Fruit fly (Drosophila melanogaster): Measurements from ENCODE around the gene Sarm.
A peak's percentile ranks its signal among the peaks of the same experiment; 100 is the strongest.

Sarm gene

DNA sequence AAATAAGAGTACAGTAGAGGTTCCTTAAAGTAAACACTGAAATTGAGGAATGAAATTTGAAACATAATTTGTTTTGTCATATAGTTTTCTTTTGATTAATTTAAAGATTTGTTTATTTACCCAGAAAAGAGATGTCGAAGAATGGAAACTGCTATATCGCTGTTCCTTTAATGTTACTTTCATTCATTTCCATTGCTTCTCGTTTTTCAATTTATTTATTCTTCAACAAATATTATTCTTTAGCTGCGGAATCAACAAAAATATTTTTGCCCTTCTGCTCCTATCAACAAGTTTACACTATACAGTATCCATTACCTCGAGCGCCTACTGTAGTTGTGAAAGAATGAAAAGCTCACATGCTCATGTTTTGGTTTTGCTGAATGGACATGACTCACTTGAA lies 12.5 kb downstream of the Sarm start:
- TF ChIP-seq CG4496 (GFP tag; IDR thresholded peaks at IDR 0.05) (0 out of 3 replicates have a peak, but pooled peaks have one; percentile 27), CG15710 (tag; optimal IDR thresholded peaks at IDR 0.05) (peak; percentile 21), rn (GFP tag; IDR thresholded peaks at IDR 0.05) (no peak), CG17806 (tag; optimal IDR thresholded peaks at IDR 0.05) (peak; percentile 28), EcR (GFP tag; optimal IDR thresholded peaks at IDR 0.05) (no peak), Pif1A (GFP tag; optimal IDR thresholded peaks at IDR 0.05) (peak; percentile 16), fd96Ca (GFP tag; IDR thresholded peaks at IDR 0.05) (no peak), CG9948 (tag; optimal IDR thresholded peaks at IDR 0.05) (peak; percentile 29), CG32121 (GFP tag; IDR thresholded peaks at IDR 0.05) (no peak), Pif1B (GFP tag; optimal IDR thresholded peaks at IDR 0.05) (peak; percentile 17), CG12605 (GFP tag; IDR thresholded peaks at IDR 0.05) (no peak), CG8159 (tag; optimal IDR thresholded peaks at IDR 0.05) (peak; percentile 41), CG8301 (tag; optimal IDR thresholded peaks at IDR 0.05) (peak; percentile 10), CG14655 (GFP tag; optimal IDR thresholded peaks at IDR 0.05) (peak; percentile 24)

DNA sequence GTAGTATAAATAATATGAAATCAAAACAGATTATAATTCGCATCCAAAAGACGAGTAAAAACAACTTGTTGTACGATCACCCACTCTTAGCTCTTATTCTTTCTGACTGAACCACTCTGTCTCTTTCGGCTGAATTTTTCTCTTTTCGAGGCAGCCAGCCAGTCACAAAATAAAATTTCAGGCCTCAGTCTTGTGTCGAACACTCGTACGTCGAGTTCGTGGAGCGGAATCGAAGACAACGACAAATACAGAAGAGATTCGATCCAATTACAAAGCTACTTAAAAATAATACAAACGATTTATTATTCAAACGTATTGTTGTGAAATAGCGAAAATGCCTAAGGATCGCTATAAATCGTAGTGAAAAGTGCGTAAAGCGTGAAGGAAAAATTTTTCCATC lies 13.5 kb downstream of the Sarm start:
- TF ChIP-seq Snoo (tag; optimal IDR thresholded peaks at IDR 0.05) = peak; percentile 12
- TF ChIP-seq CG34367 (tag; optimal IDR thresholded peaks at IDR 0.05) = no peak
- TF ChIP-seq Pif1A (GFP tag; optimal IDR thresholded peaks at IDR 0.05) = peak; percentile 5
- TF ChIP-seq gl (tag; optimal IDR thresholded peaks at IDR 0.05) = no peak
- peak; percentile 51; the same call in 1 of the 2 replicates for TF ChIP-seq Ets98B (GFP tag; IDR thresholded peaks at IDR 0.05)
- peak; percentile 39 for TF ChIP-seq Pif1B (GFP tag; optimal IDR thresholded peaks at IDR 0.05)
- 0 out of 2 replicates have a peak, but pooled peaks have one; percentile 20 for TF ChIP-seq CG32121 (GFP tag; IDR thresholded peaks at IDR 0.05)
- TF ChIP-seq CG8301 (tag; optimal IDR thresholded peaks at IDR 0.05) = peak; percentile 20
- TF ChIP-seq CG12605 (GFP tag; IDR thresholded peaks at IDR 0.05) = peak; percentile 40
- peak; percentile 35 for TF ChIP-seq EcR (GFP tag; optimal IDR thresholded peaks at IDR 0.05)
- TF ChIP-seq D1 (tag; optimal IDR thresholded peaks at IDR 0.05) = peak; percentile 12
- TF ChIP-seq rn (GFP tag; IDR thresholded peaks at IDR 0.05) = no peak
- TF ChIP-seq CG4496 (GFP tag; IDR thresholded peaks at IDR 0.05) = peak; percentile 64; the same call in 2 of the 3 replicates

DNA sequence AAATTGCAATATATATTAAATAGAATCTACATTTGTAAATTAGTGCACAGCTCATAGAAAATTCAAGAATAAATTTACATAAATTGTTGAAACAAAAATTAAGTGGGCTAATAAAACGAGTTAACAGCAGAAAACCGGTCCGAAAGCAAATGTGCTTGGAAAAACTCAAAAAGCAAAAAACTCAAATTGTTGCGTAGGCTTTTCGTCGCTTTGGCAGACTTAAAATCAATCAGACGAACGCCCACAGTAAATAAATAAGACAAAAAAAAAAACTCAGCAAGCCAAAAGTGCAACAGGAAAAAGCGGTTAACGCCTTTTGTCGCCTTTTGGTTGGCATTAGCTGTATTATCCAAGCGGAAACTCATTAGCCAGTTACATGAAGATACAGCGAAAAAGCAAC lies 14.3 kb downstream of the Sarm start:
- TF ChIP-seq Snoo (tag; optimal IDR thresholded peaks at IDR 0.05) (no peak), CG12605 (GFP tag; IDR thresholded peaks at IDR 0.05) (no peak), fd96Ca (GFP tag; IDR thresholded peaks at IDR 0.05) (no peak), CG17806 (tag; optimal IDR thresholded peaks at IDR 0.05) (no peak), D1 (tag; optimal IDR thresholded peaks at IDR 0.05) (no peak), CG4496 (GFP tag; IDR thresholded peaks at IDR 0.05) (no peak), CG10348 (GFP tag; IDR thresholded peaks at IDR 0.05) (no peak), CG8159 (tag; optimal IDR thresholded peaks at IDR 0.05) (no peak), Pif1B (GFP tag; optimal IDR thresholded peaks at IDR 0.05) (no peak), rn (GFP tag; IDR thresholded peaks at IDR 0.05) (no peak), CG15710 (tag; optimal IDR thresholded peaks at IDR 0.05) (no peak), CG34367 (tag; optimal IDR thresholded peaks at IDR 0.05) (no peak), CG9948 (tag; optimal IDR thresholded peaks at IDR 0.05) (no peak), Ets98B (GFP tag; IDR thresholded peaks at IDR 0.05) (no peak)

DNA sequence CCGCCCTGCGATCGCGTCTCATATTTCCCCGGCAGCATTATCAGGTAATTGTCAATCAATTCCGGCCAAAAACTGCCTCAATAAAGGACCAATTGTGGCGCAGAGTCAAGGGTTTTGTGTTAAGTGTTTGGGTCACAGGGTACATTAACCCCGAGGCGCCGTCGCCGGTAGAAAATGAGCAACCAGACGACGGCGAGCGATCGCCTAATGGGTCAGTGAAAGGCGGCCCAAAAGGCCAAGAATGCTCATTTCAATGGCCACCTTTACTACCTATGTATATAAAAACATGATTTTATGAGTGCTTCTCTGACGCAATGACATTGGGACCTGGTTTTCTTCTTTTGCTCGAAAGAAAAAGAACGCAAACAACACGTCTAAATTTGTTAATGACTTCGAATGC lies 15.9 kb downstream of the Sarm start:
- no peak for TF ChIP-seq CG8159 (tag; optimal IDR thresholded peaks at IDR 0.05)
- TF ChIP-seq Snoo (tag; optimal IDR thresholded peaks at IDR 0.05) = no peak
- no peak for TF ChIP-seq rn (GFP tag; IDR thresholded peaks at IDR 0.05)
- no peak for TF ChIP-seq CG14655 (GFP tag; optimal IDR thresholded peaks at IDR 0.05)
- no peak for TF ChIP-seq EcR (GFP tag; optimal IDR thresholded peaks at IDR 0.05)
- no peak for TF ChIP-seq Pif1B (GFP tag; optimal IDR thresholded peaks at IDR 0.05)
- no peak for TF ChIP-seq CG34367 (tag; optimal IDR thresholded peaks at IDR 0.05)
- no peak for TF ChIP-seq fd96Ca (GFP tag; IDR thresholded peaks at IDR 0.05)
- TF ChIP-seq CG8301 (tag; optimal IDR thresholded peaks at IDR 0.05) = no peak
- TF ChIP-seq CG10348 (GFP tag; IDR thresholded peaks at IDR 0.05) = no peak
- no peak for TF ChIP-seq CG12605 (GFP tag; IDR thresholded peaks at IDR 0.05)
- TF ChIP-seq CG4496 (GFP tag; IDR thresholded peaks at IDR 0.05) = no peak
- no peak for TF ChIP-seq CG17806 (tag; optimal IDR thresholded peaks at IDR 0.05)
- TF ChIP-seq Pif1A (GFP tag; optimal IDR thresholded peaks at IDR 0.05) = no peak
- no peak for TF ChIP-seq D1 (tag; optimal IDR thresholded peaks at IDR 0.05)
- no peak for TF ChIP-seq Ets98B (GFP tag; IDR thresholded peaks at IDR 0.05)
- no peak for TF ChIP-seq gl (tag; optimal IDR thresholded peaks at IDR 0.05)
- TF ChIP-seq CG13204 (GFP tag; optimal IDR thresholded peaks at IDR 0.05) = no peak
- TF ChIP-seq CG32121 (GFP tag; IDR thresholded peaks at IDR 0.05) = no peak
- TF ChIP-seq CG9948 (tag; optimal IDR thresholded peaks at IDR 0.05) = no peak

DNA sequence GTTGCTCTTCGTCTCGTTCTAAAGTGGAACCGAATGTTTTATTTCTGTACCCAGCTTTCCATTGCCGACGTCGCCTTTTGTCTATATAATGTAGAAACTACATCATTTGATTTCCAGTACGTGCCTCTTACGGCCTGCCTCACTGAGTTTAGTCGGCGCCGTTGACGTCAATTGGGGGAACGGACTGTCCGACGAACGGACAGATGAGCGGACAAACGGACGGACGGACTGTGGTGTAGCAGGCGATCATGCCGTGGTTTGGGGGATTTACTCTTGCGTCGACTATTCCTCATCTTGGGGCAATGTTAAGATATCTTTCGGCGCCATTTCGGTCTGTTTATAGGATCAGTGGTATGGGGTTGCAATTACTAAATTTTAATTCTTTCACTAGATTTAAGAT lies 17.1 kb downstream of the Sarm start:
- TF ChIP-seq EcR (GFP tag; optimal IDR thresholded peaks at IDR 0.05) (no peak), fd96Ca (GFP tag; IDR thresholded peaks at IDR 0.05) (no peak), CG12605 (GFP tag; IDR thresholded peaks at IDR 0.05) (no peak), CG13204 (GFP tag; optimal IDR thresholded peaks at IDR 0.05) (no peak), rn (GFP tag; IDR thresholded peaks at IDR 0.05) (no peak)

DNA sequence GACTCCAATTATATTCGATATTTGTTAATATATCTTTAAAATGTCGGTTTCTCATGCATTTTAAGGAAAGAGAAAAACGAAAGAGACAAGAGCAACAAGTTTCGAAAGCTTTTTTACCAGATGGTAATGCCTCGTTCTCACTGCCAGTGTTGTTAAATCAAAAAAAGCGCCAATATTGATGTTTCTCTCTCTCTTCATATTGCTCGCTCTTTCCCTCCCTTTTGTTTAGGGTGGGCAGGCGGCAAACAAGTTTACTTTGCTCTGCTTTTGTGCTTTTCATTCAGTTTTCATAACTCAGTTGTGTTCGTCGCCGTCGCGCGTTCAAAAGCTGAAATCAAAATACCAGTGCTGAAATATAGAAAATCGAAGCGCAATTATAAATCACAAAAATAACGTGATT lies 18.1 kb downstream of the Sarm start:
- TF ChIP-seq Snoo (tag; optimal IDR thresholded peaks at IDR 0.05) (peak; percentile 59), CG14655 (GFP tag; optimal IDR thresholded peaks at IDR 0.05) (no peak), gl (tag; optimal IDR thresholded peaks at IDR 0.05) (no peak), CG4496 (GFP tag; IDR thresholded peaks at IDR 0.05) (peak; percentile 49; the same call in 1 of the 3 replicates), EcR (GFP tag; optimal IDR thresholded peaks at IDR 0.05) (peak; percentile 28), CG8159 (tag; optimal IDR thresholded peaks at IDR 0.05) (peak; percentile 49), CG34367 (tag; optimal IDR thresholded peaks at IDR 0.05) (peak; percentile 14), Ets98B (GFP tag; IDR thresholded peaks at IDR 0.05) (peak; percentile 74; the same call in 1 of the 2 replicates), CG12605 (GFP tag; IDR thresholded peaks at IDR 0.05) (peak; percentile 72), CG9948 (tag; optimal IDR thresholded peaks at IDR 0.05) (no peak), CG10348 (GFP tag; IDR thresholded peaks at IDR 0.05) (no peak), Pif1A (GFP tag; optimal IDR thresholded peaks at IDR 0.05) (peak; percentile 75), CG15710 (tag; optimal IDR thresholded peaks at IDR 0.05) (peak; percentile 2), Pif1B (GFP tag; optimal IDR thresholded peaks at IDR 0.05) (peak; percentile 66), CG32121 (GFP tag; IDR thresholded peaks at IDR 0.05) (peak; percentile 21; the same call in 1 of the 2 replicates), CG8301 (tag; optimal IDR thresholded peaks at IDR 0.05) (peak; percentile 11)
